Fruit fly (Drosophila melanogaster) whole organism, embryonic: ENCODE data around the gene TTLL15.

Experiments used
- ATbp ChIP-seq: fragments of 200-800 bp; sonication (Bioruptor generic); optimal IDR thresholded peaks from 2 replicates; lab custom pipeline; 2017; ENCODE audit warnings: missing biosample characterization, mild to moderate bottlenecking, missing genetic modification characterization, missing genetic modification reagents
- Atf6 ChIP-seq: fragments of 200-800 bp; sonication (Bioruptor generic); IDR thresholded peaks from 2 replicates; pipeline ENCODE4 v1.3.6; 2022; ENCODE audit warnings: missing biosample characterization, missing genetic modification characterization
- CG10654 ChIP-seq: fragments of 200-800 bp; sonication (Bioruptor generic); optimal IDR thresholded peaks from 2 replicates; lab custom pipeline; 2016; ENCODE audit warnings: missing biosample characterization, missing genetic modification characterization
- CG11085 ChIP-seq: fragments of 200-800 bp; sonication (Bioruptor generic); IDR thresholded peaks from 2 replicates; pipeline ENCODE4 v1.3.6; 2022; ENCODE audit warnings: missing biosample characterization, missing genetic modification characterization
- CG11696 ChIP-seq: fragments of 200-800 bp; sonication (Bioruptor generic); IDR thresholded peaks from 2 replicates; pipeline ENCODE4 v1.3.6; 2022; ENCODE audit warnings: missing biosample characterization, missing genetic modification characterization
- CG12104 ChIP-seq: fragments of 200-800 bp; sonication (Bioruptor generic); optimal IDR thresholded peaks from 3 replicates; lab custom pipeline; 2016; ENCODE audit warnings: missing biosample characterization, missing genetic modification characterization
- CG12299 ChIP-seq: fragments of 200-800 bp; sonication (Bioruptor generic); optimal IDR thresholded peaks from 2 replicates; lab custom pipeline; 2018; ENCODE audit warnings: missing biosample characterization, mild to moderate bottlenecking, missing genetic modification characterization
- CG13123 ChIP-seq: fragments of 200-800 bp; sonication (Bioruptor generic); optimal IDR thresholded peaks from 2 replicates; lab custom pipeline; 2016; ENCODE audit warnings: missing biosample characterization, missing genetic modification characterization
- CG13296 ChIP-seq: fragments of 200-800 bp; sonication (Bioruptor generic); optimal IDR thresholded peaks from 3 replicates; lab custom pipeline; 2018; ENCODE audit warnings: missing biosample characterization, mild to moderate bottlenecking, missing genetic modification characterization
- CG14710 ChIP-seq: fragments of 200-800 bp; sonication (Bioruptor generic); optimal IDR thresholded peaks from 3 replicates; lab custom pipeline; 2019; ENCODE audit warnings: missing biosample characterization, mild to moderate bottlenecking, missing genetic modification characterization, moderate library complexity
- CG1647 ChIP-seq: fragments of 200-800 bp; sonication (Bioruptor generic); optimal IDR thresholded peaks from 3 replicates; lab custom pipeline; 2016; ENCODE audit warnings: missing biosample characterization, missing genetic modification characterization
- CG16779 ChIP-seq: fragments of 200-800 bp; sonication (Bioruptor generic); IDR thresholded peaks from 2 replicates; pipeline ENCODE4 v1.3.6; 2022; ENCODE audit warnings: missing biosample characterization, missing genetic modification characterization
- CG17912 ChIP-seq: fragments of 200-800 bp; sonication (Bioruptor generic); optimal IDR thresholded peaks from 2 replicates; lab custom pipeline; 2018; ENCODE audit warnings: missing biosample characterization, mild to moderate bottlenecking, missing genetic modification characterization
- CG18476 ChIP-seq: fragments of 200-800 bp; sonication (Bioruptor generic); optimal IDR thresholded peaks from 2 replicates; lab custom pipeline; 2016; ENCODE audit warnings: missing biosample characterization, mild to moderate bottlenecking, missing genetic modification characterization
- CG2129 ChIP-seq: fragments of 200-800 bp; sonication (Bioruptor generic); IDR thresholded peaks from 2 replicates; pipeline ENCODE4 v1.3.6; 2022; ENCODE audit warnings: missing biosample characterization, missing genetic modification characterization; ENCODE audit not compliant: partially characterized antibody
- CG3065 ChIP-seq: fragments of 200-800 bp; sonication (Bioruptor generic); optimal IDR thresholded peaks from 2 replicates; lab custom pipeline; 2016; ENCODE audit warnings: missing biosample characterization, missing genetic modification characterization
- CG31224 ChIP-seq: fragments of 200-800 bp; sonication (Bioruptor generic); IDR thresholded peaks from 2 replicates; pipeline ENCODE4 v1.3.6; 2022; ENCODE audit warnings: missing biosample characterization, missing genetic modification characterization
- CG31441 ChIP-seq: fragments of 200-800 bp; sonication (Bioruptor generic); IDR thresholded peaks from 2 replicates; pipeline ENCODE4 v1.3.6; 2022; ENCODE audit warnings: missing biosample characterization, missing genetic modification characterization
- CG32532 ChIP-seq: fragments of 200-800 bp; sonication (Bioruptor generic); IDR thresholded peaks from 2 replicates; pipeline ENCODE4 v1.3.6; 2022; ENCODE audit warnings: missing biosample characterization, missing genetic modification characterization
- CG32767 ChIP-seq: fragments of 200-800 bp; sonication (Bioruptor generic); IDR thresholded peaks from 2 replicates; pipeline ENCODE4 v1.3.6; 2022; ENCODE audit warnings: missing biosample characterization, missing genetic modification characterization
- CG3407 ChIP-seq: fragments of 200-800 bp; sonication (Bioruptor generic); optimal IDR thresholded peaks from 2 replicates; lab custom pipeline; 2018; ENCODE audit warnings: missing biosample characterization, mild to moderate bottlenecking, missing genetic modification characterization
- CG5245 ChIP-seq: fragments of 200-800 bp; sonication (Bioruptor generic); optimal IDR thresholded peaks from 3 replicates; lab custom pipeline; 2016; ENCODE audit warnings: missing biosample characterization, missing genetic modification characterization
- CG6654 ChIP-seq: fragments of 200-800 bp; sonication (Bioruptor generic); optimal IDR thresholded peaks from 2 replicates; lab custom pipeline; 2017; ENCODE audit warnings: missing biosample characterization, mild to moderate bottlenecking, missing genetic modification characterization
- CG6813 ChIP-seq: fragments of 200-800 bp; sonication (Bioruptor generic); optimal IDR thresholded peaks from 2 replicates; lab custom pipeline; 2017; ENCODE audit warnings: missing biosample characterization, missing genetic modification characterization, mild to moderate bottlenecking, moderate library complexity, missing genetic modification reagents
- CG7745 ChIP-seq: fragments of 200-800 bp; sonication (Bioruptor generic); optimal IDR thresholded peaks from 2 replicates; lab custom pipeline; 2018; ENCODE audit warnings: missing biosample characterization, mild to moderate bottlenecking, missing genetic modification characterization, moderate library complexity
- CG7786 ChIP-seq: fragments of 200-800 bp; sonication (Bioruptor generic); optimal IDR thresholded peaks from 2 replicates; lab custom pipeline; 2016; ENCODE audit warnings: missing biosample characterization, missing genetic modification characterization
- CG9727 ChIP-seq: fragments of 200-800 bp; sonication (Bioruptor generic); optimal IDR thresholded peaks from 3 replicates; lab custom pipeline; 2017; ENCODE audit warnings: missing biosample characterization, mild to moderate bottlenecking, missing genetic modification characterization
- CG9932 ChIP-seq: fragments of 200-800 bp; sonication (Bioruptor generic); IDR thresholded peaks from 2 replicates; pipeline ENCODE4 v1.3.6; 2022; ENCODE audit warnings: missing biosample characterization, missing genetic modification characterization
- Camta ChIP-seq: fragments of 200-800 bp; sonication (Bioruptor generic); optimal IDR thresholded peaks from 2 replicates; lab custom pipeline; 2016; ENCODE audit warnings: missing biosample characterization, missing genetic modification characterization
- CrebB ChIP-seq: fragments of 200-800 bp; sonication (Bioruptor generic); optimal IDR thresholded peaks from 3 replicates; lab custom pipeline; 2018; ENCODE audit warnings: missing biosample characterization, mild to moderate bottlenecking, missing genetic modification characterization
- Drgx ChIP-seq: fragments of 200-800 bp; sonication (Bioruptor generic); IDR thresholded peaks from 2 replicates; pipeline ENCODE4 v1.3.6; 2022; ENCODE audit warnings: missing biosample characterization, missing genetic modification characterization
- Ets65A ChIP-seq: fragments of 200-800 bp; sonication (Bioruptor generic); peaks from one replicate; lab custom pipeline; 2016; ENCODE audit warnings: missing biosample characterization, missing genetic modification characterization
- Med ChIP-seq: fragments of 200-800 bp; sonication (Bioruptor generic); peaks from one replicate; lab custom pipeline; 2016; ENCODE audit warnings: missing biosample characterization, missing genetic modification characterization, mild to moderate bottlenecking, inconsistent platforms, moderate library complexity
- Spps ChIP-seq: fragments of 200-800 bp; sonication (Bioruptor generic); optimal IDR thresholded peaks from 2 replicates; lab custom pipeline; 2018; ENCODE audit warnings: missing biosample characterization, mild to moderate bottlenecking, missing genetic modification characterization
- Xbp1 ChIP-seq: fragments of 200-800 bp; sonication (Bioruptor generic); optimal IDR thresholded peaks from 3 replicates; lab custom pipeline; 2016; ENCODE audit warnings: missing biosample characterization, mild to moderate bottlenecking, missing genetic modification characterization
- ara ChIP-seq: fragments of 200-800 bp; sonication (Bioruptor generic); IDR thresholded peaks from 2 replicates; pipeline ENCODE4 v1.3.6; 2022; ENCODE audit warnings: missing biosample characterization, missing genetic modification characterization
- bowl ChIP-seq: fragments of 200-800 bp; sonication (Bioruptor generic); IDR thresholded peaks from 2 replicates; pipeline ENCODE4 v1.3.6; 2022; ENCODE audit warnings: missing biosample characterization, missing genetic modification characterization
- cas ChIP-seq: fragments of 200-800 bp; sonication (Bioruptor generic); IDR thresholded peaks from 2 replicates; pipeline ENCODE4 v1.3.6; 2022; ENCODE audit warnings: missing biosample characterization, missing genetic modification characterization
- chinmo ChIP-seq: fragments of 200-800 bp; sonication (Bioruptor generic); IDR thresholded peaks from 4 replicates; pipeline ENCODE4 v1.3.6; 2022; ENCODE audit warnings: missing biosample characterization, missing genetic modification characterization; ENCODE audit not compliant: partially characterized antibody
- fd96Cb ChIP-seq: fragments of 200-800 bp; sonication (Bioruptor generic); optimal IDR thresholded peaks from 2 replicates; lab custom pipeline; 2018; ENCODE audit warnings: missing biosample characterization, mild to moderate bottlenecking, missing genetic modification characterization, moderate library complexity
- grau ChIP-seq: fragments of 200-800 bp; optimal IDR thresholded peaks from 3 replicates; lab custom pipeline; 2019; ENCODE audit warnings: missing biosample characterization, mild to moderate bottlenecking, missing genetic modification characterization, moderate library complexity
- gro ChIP-seq: fragments of 200-800 bp; sonication (Bioruptor generic); optimal IDR thresholded peaks from 2 replicates; lab custom pipeline; 2016; ENCODE audit warnings: missing biosample characterization, missing genetic modification characterization
- her ChIP-seq: fragments of 200-800 bp; sonication (Bioruptor generic); optimal IDR thresholded peaks from 2 replicates; lab custom pipeline; 2016; ENCODE audit warnings: missing biosample characterization, missing genetic modification characterization
- hkb ChIP-seq, 2 experiments: fragments of 200-800 bp in 1 of 2; fragments of >200 bp in 1 of 2; sonication (Bioruptor generic) in 1 of 2; IDR thresholded peaks in 1 of 2; optimal IDR thresholded peaks in 1 of 2; 2 replicates each; pipeline versions ENCODE4 v1.3.6 to Lab custom; 2017 to 2022; ENCODE audit warnings: missing biosample characterization in 1 of 2, missing genetic modification characterization in 1 of 2
- klu ChIP-seq: fragments of 200-800 bp; sonication (Bioruptor generic); IDR thresholded peaks from 2 replicates; pipeline ENCODE4 v1.3.6; 2022; ENCODE audit warnings: missing biosample characterization, missing genetic modification characterization
- org-1 ChIP-seq: fragments of 200-800 bp; sonication (Bioruptor generic); optimal IDR thresholded peaks from 2 replicates; lab custom pipeline; 2017; ENCODE audit warnings: missing biosample characterization, missing genetic modification characterization
- pnt ChIP-seq: fragments of 200-800 bp; sonication (Bioruptor generic); optimal IDR thresholded peaks from 3 replicates; lab custom pipeline; 2016; ENCODE audit warnings: missing biosample characterization, missing genetic modification characterization
- psq ChIP-seq: fragments of 200-800 bp; sonication (Bioruptor generic); optimal IDR thresholded peaks from 2 replicates; lab custom pipeline; 2017; ENCODE audit warnings: missing biosample characterization, missing genetic modification characterization
- tll ChIP-seq, 2 experiments: fragments of 200-800 bp in 1 of 2; fragments of >200 bp in 1 of 2; sonication (Bioruptor generic) in 1 of 2; optimal IDR thresholded peaks; 2 replicates each; lab custom pipeline; 2017 to 2019; ENCODE audit warnings: missing biosample characterization in 2 of 2, missing genetic modification characterization in 2 of 2, mild to moderate bottlenecking in 1 of 2, moderate library complexity in 1 of 2
- vnd ChIP-seq: fragments of 200-800 bp; sonication (Bioruptor generic); IDR thresholded peaks from 3 replicates; pipeline ENCODE4 v1.3.6; 2022; ENCODE audit warnings: missing biosample characterization, missing genetic modification characterization; ENCODE audit not compliant: partially characterized antibody
- yki ChIP-seq: fragments of >200 bp; optimal IDR thresholded peaks from 3 replicates; lab custom pipeline; 2018

Gene TTLL15

dm6 chr3R:10784058-10784499 is 31.0 kb upstream of the TTLL15 start, which contains the start of the genes mRpL37 and Rbp1 (continued):
- TF ChIP-seq yki (lab: Kevin White, UChicago) (peak; percentile 7), CG12299 (tag; lab: Kevin White, UChicago) (peak; percentile 55), CG3407 (GFP tag; lab: Kevin White, UChicago) (no peak), CG18476 (peak; percentile 63), CG32767 (GFP tag; lab: Robert Waterston, UW) (0 out of 2 replicates have a peak, but pooled peaks have one; percentile 27), CG9932 (GFP tag; lab: Robert Waterston, UW) (peak; percentile 91), CG6654 (GFP tag; lab: Kevin White, UChicago) (peak; percentile 11), CG14710 (tag; lab: Kevin White, UChicago) (peak; percentile 93), CG12104 (GFP tag; lab: Kevin White, UChicago) (peak; percentile 50), CG2129 (peak; percentile 98), Camta (peak; percentile 33), Drgx (GFP tag; lab: Robert Waterston, UW) (no peak), chinmo (GFP tag; lab: Robert Waterston, UW) (peak; percentile 66; the same call in 1 of the 4 replicates), CG6813 (GFP tag; lab: Kevin White, UChicago) (no peak), pnt (GFP tag; lab: Kevin White, UChicago) (peak; percentile 78), hkb (optimal IDR thresholded peaks at IDR 0.05; lab: Kevin White, UChicago) (peak; percentile 13), hkb (GFP tag; IDR thresholded peaks at IDR 0.05; lab: Robert Waterston, UW) (no peak), CG7745 (no peak), CG13296 (GFP tag; lab: Kevin White, UChicago) (peak; percentile 47), CG31224 (0 out of 2 replicates have a peak, but pooled peaks have one; percentile 52), her (GFP tag; lab: Kevin White, UChicago) (no peak), CG13123 (GFP tag; lab: Kevin White, UChicago) (peak; percentile 50), CG5245 (GFP tag; lab: Kevin White, UChicago) (peak; percentile 61), CG3065 (GFP tag; lab: Kevin White, UChicago) (peak; percentile 23), CG10654 (GFP tag; lab: Kevin White, UChicago) (peak; percentile 65), Xbp1 (GFP tag; lab: Kevin White, UChicago) (peak; percentile 86), CG7786 (peak; percentile 33), psq (GFP tag; lab: Kevin White, UChicago) (peak; percentile 41), bowl (no peak), ATbp (GFP tag; lab: Kevin White, UChicago) (no peak), vnd (GFP tag; lab: Robert Waterston, UW) (peak; percentile 88), org-1 (GFP tag; lab: Kevin White, UChicago) (no peak), ara (GFP tag; lab: Robert Waterston, UW) (no peak), klu (GFP tag; lab: Robert Waterston, UW) (peak; percentile 70), CG11085 (GFP tag; lab: Robert Waterston, UW) (peak; percentile 27; the same call in 1 of the 2 replicates), CG31441 (GFP tag; lab: Robert Waterston, UW) (peak; percentile 96), tll (GFP tag; optimal IDR thresholded peaks at IDR 0.05; lab: Kevin White, UChicago) (peak; percentile 7 to 69), CG17912 (GFP tag; lab: Kevin White, UChicago) (peak; percentile 5), grau (peak; percentile 84), CG1647 (peak; percentile 33), CrebB (no peak), cas (GFP tag; lab: Robert Waterston, UW) (no peak), CG9727 (GFP tag; lab: Kevin White, UChicago) (peak; percentile 75), fd96Cb (tag; lab: Kevin White, UChicago) (peak; percentile 59), Atf6 (GFP tag; lab: Robert Waterston, UW) (no peak), Med (GFP tag; lab: Kevin White, UChicago) (peak; percentile 81), CG11696 (GFP tag; lab: Robert Waterston, UW) (no peak), Ets65A (GFP tag; lab: Kevin White, UChicago) (peak; percentile 97), CG16779 (GFP tag; lab: Robert Waterston, UW) (no peak), Spps (peak; percentile 43), gro (GFP tag; lab: Kevin White, UChicago) (no peak), CG32532 (GFP tag; lab: Robert Waterston, UW) (peak; percentile 85)
